Fruit fly (Drosophila melanogaster) whole organism, pupa: ENCODE results near the gene CG45488.
"Not testable (repeated sequence)": the region's sequence is repeated elsewhere in the genome, so short reads cannot be mapped to it uniquely, and the experiment has no call there.

Experiments
- CG13204 ChIP-seq: fragments of 200-800 bp; sonication (Bioruptor generic); optimal IDR thresholded peaks from 2 replicates; lab custom pipeline; 2018; ENCODE audit warnings: missing biosample characterization, mild to moderate bottlenecking, missing genetic modification characterization, moderate library complexity
- CG15710 ChIP-seq: fragments of 200-800 bp; sonication (Bioruptor generic); optimal IDR thresholded peaks from 2 replicates; lab custom pipeline; 2018; ENCODE audit warnings: missing biosample characterization, mild to moderate bottlenecking, missing genetic modification characterization, moderate library complexity
- CG34367 ChIP-seq: fragments of 200-800 bp; sonication (Bioruptor generic); optimal IDR thresholded peaks from 2 replicates; lab custom pipeline; 2018; ENCODE audit warnings: missing biosample characterization, mild to moderate bottlenecking, missing genetic modification characterization
- CG4496 ChIP-seq: fragments of 200-800 bp; sonication (Bioruptor generic); IDR thresholded peaks from 3 replicates; pipeline ENCODE4 v1.3.6; 2022; ENCODE audit warnings: missing biosample characterization, missing genetic modification characterization
- CG8301 ChIP-seq: fragments of 200-800 bp; sonication (Bioruptor generic); optimal IDR thresholded peaks from 2 replicates; lab custom pipeline; 2018; ENCODE audit warnings: missing biosample characterization, mild to moderate bottlenecking, missing genetic modification characterization
- CG9948 ChIP-seq: fragments of 200-800 bp; sonication (Bioruptor generic); optimal IDR thresholded peaks from 2 replicates; lab custom pipeline; 2018; ENCODE audit warnings: missing biosample characterization, mild to moderate bottlenecking, missing genetic modification characterization, moderate library complexity
- D1 ChIP-seq: fragments of 200-800 bp; sonication (Bioruptor generic); optimal IDR thresholded peaks from 2 replicates; lab custom pipeline; 2018; ENCODE audit warnings: missing biosample characterization, mild to moderate bottlenecking, missing genetic modification characterization, moderate library complexity
- EcR ChIP-seq: fragments of 200-800 bp; sonication (Bioruptor generic); optimal IDR thresholded peaks from 3 replicates; lab custom pipeline; 2019; ENCODE audit warnings: missing biosample characterization, missing genetic modification characterization, mild to moderate bottlenecking, moderate library complexity, missing genetic modification reagents
- Ets98B ChIP-seq: fragments of 200-800 bp; sonication (Bioruptor generic); IDR thresholded peaks from 2 replicates; pipeline ENCODE4 v1.3.6; 2022; ENCODE audit warnings: missing biosample characterization, missing genetic modification characterization
- Pif1B ChIP-seq: fragments of 200-800 bp; sonication (Bioruptor generic); optimal IDR thresholded peaks from 3 replicates; lab custom pipeline; 2016; ENCODE audit warnings: missing biosample characterization, missing genetic modification characterization
- Snoo ChIP-seq: fragments of 200-800 bp; sonication (Bioruptor generic); optimal IDR thresholded peaks from 3 replicates; lab custom pipeline; 2017; ENCODE audit warnings: missing biosample characterization, mild to moderate bottlenecking, missing genetic modification characterization, inconsistent platforms
- fd96Ca ChIP-seq: fragments of 200-800 bp; sonication (Bioruptor generic); IDR thresholded peaks from 3 replicates; pipeline ENCODE4 v1.3.6; 2022; ENCODE audit warnings: missing biosample characterization, missing genetic modification characterization
- gl ChIP-seq: fragments of 200-800 bp; sonication (Bioruptor generic); optimal IDR thresholded peaks from 2 replicates; lab custom pipeline; 2018; ENCODE audit warnings: missing biosample characterization, mild to moderate bottlenecking, missing genetic modification characterization

DNA sequence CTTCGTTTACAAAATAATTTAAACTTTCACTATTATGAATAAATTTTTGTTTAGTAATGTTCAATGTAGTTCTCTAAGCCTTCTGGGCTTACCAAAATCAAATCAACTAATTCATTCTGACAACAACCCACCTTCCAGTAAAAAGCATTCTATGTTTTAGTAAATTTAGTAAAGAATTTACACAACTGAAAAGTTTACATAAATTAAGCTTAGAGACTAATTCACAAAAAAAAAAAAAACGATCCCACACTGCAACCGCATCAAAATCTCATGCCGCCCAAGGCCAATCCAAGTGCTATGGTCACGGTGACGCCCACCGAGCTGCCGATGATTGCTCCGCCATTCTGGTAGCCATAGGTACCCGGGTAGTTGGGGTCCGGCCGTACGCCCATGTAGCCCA, 33.3 kb upstream of the CG45488 start, which contains the start of gene CG45494:
- TF ChIP-seq fd96Ca (GFP tag; lab: Robert Waterston, UW); D1 (tag; lab: Kevin White, UChicago); Snoo; CG13204 (GFP tag; lab: Kevin White, UChicago); CG4496 (GFP tag; lab: Robert Waterston, UW); CG15710; CG34367 (tag; lab: Kevin White, UChicago); Ets98B (GFP tag; lab: Robert Waterston, UW); gl (tag; lab: Kevin White, UChicago); Pif1B (GFP tag; lab: Kevin White, UChicago); CG8301 (tag; lab: Kevin White, UChicago); EcR (GFP tag; lab: Kevin White, UChicago); CG9948 (tag; lab: Kevin White, UChicago): not testable (repeated sequence)
